Worm (Caenorhabditis elegans) whole organism, L3 larva: ENCODE results near the gene T24E12.6.

Experiments
- R02D3.7 ChIP-seq: fragments of 150-350 bp; optimal IDR thresholded peaks from 2 replicates; lab custom pipeline; 2014; ENCODE audit warnings: missing biosample characterization, missing genetic modification characterization
- ama-1 ChIP-seq: fragments of 150-350 bp; optimal IDR thresholded peaks from 2 replicates; lab custom pipeline; 2018
- ceh-16 ChIP-seq: sonication (generic microtip); optimal IDR thresholded peaks from 2 replicates; lab custom pipeline; 2017; ENCODE audit warnings: missing biosample characterization, missing genetic modification characterization
- ceh-28 ChIP-seq: fragments of 150-350 bp; optimal IDR thresholded peaks from 2 replicates; lab custom pipeline; 2014; ENCODE audit warnings: missing biosample characterization, missing genetic modification reagents, missing genetic modification characterization
- ceh-9 ChIP-seq: sonication (generic microtip); optimal IDR thresholded peaks from 2 replicates; lab custom pipeline; 2018; ENCODE audit warnings: missing biosample characterization, missing genetic modification characterization
- egl-5 ChIP-seq: fragments of 150-350 bp; optimal IDR thresholded peaks from 2 replicates; lab custom pipeline; 2017; ENCODE audit warnings: missing biosample characterization, missing genetic modification reagents, missing genetic modification characterization, inconsistent platforms
- elt-1 ChIP-seq: fragments of 150-350 bp; optimal IDR thresholded peaks from 2 replicates; lab custom pipeline; 2014; ENCODE audit warnings: missing biosample characterization, missing genetic modification characterization
- elt-3 ChIP-seq, 3 experiments: fragments of 150-350 bp in 1 of 3; sonication (generic microtip) in 2 of 3; optimal IDR thresholded peaks; 2 replicates in 2 of 3; 4 replicates in 1 of 3; lab custom pipeline; 2014 to 2017; ENCODE audit warnings: missing biosample characterization in 3 of 3, missing genetic modification characterization in 3 of 3
- eor-1 ChIP-seq, 2 experiments: fragments of 150-350 bp; optimal IDR thresholded peaks; 2 replicates each; lab custom pipeline; 2014 to 2018; ENCODE audit warnings: missing biosample characterization in 2 of 2, missing genetic modification characterization in 2 of 2
- fkh-10 ChIP-seq: sonication (generic microtip); optimal IDR thresholded peaks from 2 replicates; lab custom pipeline; 2017; ENCODE audit warnings: missing biosample characterization, missing genetic modification reagents, missing genetic modification characterization
- fos-1 ChIP-seq: fragments of 150-350 bp; optimal IDR thresholded peaks from 2 replicates; lab custom pipeline; 2014; ENCODE audit warnings: missing biosample characterization, missing genetic modification characterization
- hmg-11 ChIP-seq: sonication (generic microtip); optimal IDR thresholded peaks from 2 replicates; lab custom pipeline; 2016; ENCODE audit warnings: missing genetic modification characterization, missing compliant biosample characterization
- jun-1 ChIP-seq: fragments of 150-350 bp; optimal IDR thresholded peaks from 2 replicates; lab custom pipeline; 2014; ENCODE audit warnings: missing biosample characterization, missing genetic modification reagents, missing genetic modification characterization
- lin-15B ChIP-seq: fragments of 150-350 bp; optimal IDR thresholded peaks from 2 replicates; lab custom pipeline; 2014; ENCODE audit warnings: missing biosample characterization, missing genetic modification characterization
- lin-39 ChIP-seq: fragments of 150-350 bp; optimal IDR thresholded peaks from 2 replicates; lab custom pipeline; 2018; ENCODE audit warnings: missing biosample characterization, missing genetic modification reagents, missing genetic modification characterization
- lsy-12 ChIP-seq: sonication (generic microtip); optimal IDR thresholded peaks from 2 replicates; lab custom pipeline; 2016; ENCODE audit warnings: mild to moderate bottlenecking, missing genetic modification characterization, missing compliant biosample characterization
- mml-1 ChIP-seq: fragments of 150-350 bp; sonication (generic microtip); optimal IDR thresholded peaks from 3 replicates; lab custom pipeline; 2014; ENCODE audit warnings: missing biosample characterization, missing genetic modification characterization
- nhr-11 ChIP-seq: fragments of 150-350 bp; optimal IDR thresholded peaks from 2 replicates; lab custom pipeline; 2014; ENCODE audit warnings: missing biosample characterization, missing genetic modification characterization
- nhr-12 ChIP-seq: fragments of 150-350 bp; optimal IDR thresholded peaks from 2 replicates; lab custom pipeline; 2014; ENCODE audit warnings: missing biosample characterization, missing genetic modification characterization
- nhr-23 ChIP-seq: fragments of 150-350 bp; optimal IDR thresholded peaks from 2 replicates; lab custom pipeline; 2014; ENCODE audit warnings: missing biosample characterization, missing genetic modification reagents, missing genetic modification characterization
- nhr-25 ChIP-seq: sonication (generic microtip); optimal IDR thresholded peaks from 2 replicates; lab custom pipeline; 2017; ENCODE audit warnings: missing biosample characterization, missing genetic modification characterization
- nhr-28 ChIP-seq: fragments of 150-350 bp; optimal IDR thresholded peaks from 2 replicates; lab custom pipeline; 2014; ENCODE audit warnings: missing biosample characterization, missing genetic modification characterization
- nhr-43 ChIP-seq: sonication (generic microtip); optimal IDR thresholded peaks from 2 replicates; lab custom pipeline; 2016; ENCODE audit warnings: mild to moderate bottlenecking, missing genetic modification characterization, missing compliant biosample characterization; ENCODE audit not compliant: poor library complexity, severe bottlenecking
- nhr-67 ChIP-seq: fragments of 150-350 bp; optimal IDR thresholded peaks from 2 replicates; lab custom pipeline; 2014; ENCODE audit warnings: missing biosample characterization, missing genetic modification characterization
- nhr-76 ChIP-seq: fragments of 150-350 bp; sonication (generic microtip); optimal IDR thresholded peaks from 5 replicates; lab custom pipeline; 2014; ENCODE audit warnings: missing biosample characterization, missing genetic modification characterization
- pha-4 ChIP-seq: fragments of 150-350 bp; optimal IDR thresholded peaks from 2 replicates; lab custom pipeline; 2014; ENCODE audit warnings: missing biosample characterization, missing genetic modification reagents, missing genetic modification characterization
- pqm-1 ChIP-seq: fragments of 150-350 bp; optimal IDR thresholded peaks from 2 replicates; lab custom pipeline; 2017; ENCODE audit warnings: missing biosample characterization, missing genetic modification characterization, inconsistent platforms
- sea-2 ChIP-seq: fragments of 150-350 bp; sonication (generic microtip); optimal IDR thresholded peaks from 4 replicates; lab custom pipeline; 2014; ENCODE audit warnings: missing biosample characterization, missing genetic modification reagents, missing genetic modification characterization
- snpc-4 ChIP-seq: fragments of 150-350 bp; optimal IDR thresholded peaks from 2 replicates; lab custom pipeline; 2014; ENCODE audit warnings: missing biosample characterization, missing genetic modification characterization
- tbx-2 ChIP-seq: sonication (generic microtip); optimal IDR thresholded peaks from 2 replicates; lab custom pipeline; 2016; ENCODE audit warnings: mild to moderate bottlenecking, missing genetic modification characterization, missing compliant biosample characterization
- unc-39 ChIP-seq: sonication (generic microtip); optimal IDR thresholded peaks from 4 replicates; lab custom pipeline; 2017; ENCODE audit warnings: missing biosample characterization, missing genetic modification characterization
- ztf-11 ChIP-seq: fragments of 150-350 bp; optimal IDR thresholded peaks from 2 replicates; lab custom pipeline; 2014; ENCODE audit warnings: missing biosample characterization, missing genetic modification characterization
- ztf-4 ChIP-seq: fragments of 150-350 bp; optimal IDR thresholded peaks from 2 replicates; lab custom pipeline; 2014; ENCODE audit warnings: missing biosample characterization, missing genetic modification characterization

T24E12.6 gene

ce11 chrII:3775719-3776118 lies 14.2 kb upstream of the T24E12.6 start, which contains the start of gene T24E12.3:
Gene T24E12.3 (plus strand): TSS chrII:3776019.
- TF ChIP-seq mml-1 (tag; lab: Kevin White, UChicago): no peak
- no peak for TF ChIP-seq ama-1 (lab: Kevin White, UChicago)
- no peak for TF ChIP-seq ztf-4 (tag; lab: Kevin White, UChicago)
- TF ChIP-seq ceh-9 (tag; lab: Kevin White, UChicago): no peak
- no peak for TF ChIP-seq eor-1 (tag; optimal IDR thresholded peaks at IDR 0.05; lab: Kevin White, UChicago)
- no peak for TF ChIP-seq unc-39 (tag; lab: Kevin White, UChicago)

ce11 chrII:3773130-3773529 lies 11.6 kb upstream of the T24E12.6 start, which contains the start of gene T24E12.10:
Gene T24E12.10 (minus strand): TSS chrII:3773230.
- no peak for TF ChIP-seq eor-1 (tag; optimal IDR thresholded peaks at IDR 0.05; lab: Kevin White, UChicago)
- TF ChIP-seq pqm-1 (tag; lab: Kevin White, UChicago): no peak
- no peak for TF ChIP-seq lsy-12 (tag; lab: Kevin White, UChicago)
- no peak for TF ChIP-seq sea-2 (GFP tag; lab: Kevin White, UChicago)
- TF ChIP-seq pha-4: no peak
- no peak for TF ChIP-seq nhr-28
- TF ChIP-seq nhr-12 (tag; lab: Kevin White, UChicago): no peak
- TF ChIP-seq, all 47 proteins: peak for 0

DNA sequence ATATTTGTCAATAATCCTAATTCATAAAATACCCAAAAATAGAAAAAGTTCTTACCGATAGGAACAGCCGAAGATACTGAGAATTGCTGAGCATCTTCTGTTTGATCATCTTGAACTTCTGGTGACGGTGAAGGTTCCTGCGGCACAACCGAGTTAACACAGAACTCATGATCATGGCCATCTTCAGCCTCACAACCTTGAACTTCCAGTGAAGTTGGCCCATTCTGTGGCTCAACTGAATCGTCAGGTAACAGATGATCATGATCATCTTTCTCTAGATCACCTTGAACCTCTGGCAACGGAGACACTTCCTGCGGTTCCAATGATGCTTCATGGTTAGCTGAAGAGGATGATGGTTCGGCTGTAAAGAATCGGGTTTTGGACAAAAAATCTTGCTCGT lies 10.1 kb upstream of the T24E12.6 start:
- TF ChIP-seq jun-1 (no peak), ztf-4 (tag; lab: Kevin White, UChicago) (no peak)
- TF ChIP-seq, all 47 proteins: peak for 0

DNA sequence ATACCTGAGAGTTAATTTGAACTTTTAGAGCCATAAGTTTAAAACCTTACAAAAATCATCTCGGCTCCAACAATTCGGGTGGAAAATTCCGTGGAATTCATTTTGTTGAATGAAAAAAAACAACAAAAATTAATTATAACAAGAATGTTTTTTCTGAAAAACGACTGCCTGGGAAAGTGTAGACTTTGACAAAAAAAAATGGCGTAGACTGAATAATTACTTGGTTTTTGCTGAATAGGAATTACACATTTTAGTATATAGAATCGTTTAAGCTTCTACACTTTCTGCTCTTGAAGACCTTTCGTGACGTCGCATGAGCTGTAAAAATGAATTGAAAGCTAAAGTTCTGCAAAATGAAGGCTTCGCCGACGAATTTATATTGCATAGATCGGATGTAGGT lies 3.0 kb upstream of the T24E12.6 start, which contains the start of gene srx-112:
Gene srx-112 (minus strand): TSS at position 101 of the 400 bp plus-strand sequence.
- TF ChIP-seq nhr-28 (no peak), ztf-11 (tag; lab: Kevin White, UChicago) (no peak), nhr-23 (tag; lab: Kevin White, UChicago) (no peak), nhr-76 (tag; lab: Kevin White, UChicago) (no peak), fos-1 (tag; lab: Kevin White, UChicago) (no peak)

- no peak for TF ChIP-seq snpc-4 (tag; lab: Kevin White, UChicago)
- no peak for TF ChIP-seq fkh-10 (GFP tag; lab: Kevin White, UChicago)
- TF ChIP-seq lin-39: no peak
- no peak for TF ChIP-seq egl-5
- TF ChIP-seq nhr-11 (tag; lab: Kevin White, UChicago): no peak
- TF ChIP-seq nhr-12 (tag; lab: Kevin White, UChicago): no peak
- no peak for TF ChIP-seq ama-1 (lab: Kevin White, UChicago)
- TF ChIP-seq nhr-28: no peak
- no peak for TF ChIP-seq lin-15B (tag; lab: Kevin White, UChicago)
- TF ChIP-seq fos-1 (tag; lab: Kevin White, UChicago): no peak
- no peak for TF ChIP-seq elt-3 (tag; optimal IDR thresholded peaks at IDR 0.05; lab: Kevin White, UChicago)
- no peak for TF ChIP-seq nhr-43 (tag; lab: Kevin White, UChicago)
These were observed 2.5 kb downstream of the T24E12.6 start, which contains the start of gene T24E12.12 for ce11 chrII:3759010-3759409. Gene T24E12.12 (plus strand): TSS chrII:3759290.

- TF ChIP-seq snpc-4 (tag; lab: Kevin White, UChicago) (no peak), ama-1 (lab: Kevin White, UChicago) (no peak), ceh-16 (tag; lab: Kevin White, UChicago) (no peak), R02D3.7 (tag; lab: Kevin White, UChicago) (no peak), nhr-12 (tag; lab: Kevin White, UChicago) (no peak), ceh-28 (tag; lab: Kevin White, UChicago) (no peak), nhr-28 (no peak), elt-1 (tag; lab: Kevin White, UChicago) (no peak), tbx-2 (tag; lab: Kevin White, UChicago) (no peak), sea-2 (GFP tag; lab: Kevin White, UChicago) (no peak), hmg-11 (tag; lab: Kevin White, UChicago) (no peak), nhr-25 (tag; lab: Kevin White, UChicago) (no peak), lin-15B (tag; lab: Kevin White, UChicago) (no peak), nhr-67 (no peak), fkh-10 (GFP tag; lab: Kevin White, UChicago) (no peak), ztf-11 (tag; lab: Kevin White, UChicago) (no peak)
- TF ChIP-seq, all 47 proteins: peak for 0
These were observed 4.0 kb downstream of the T24E12.6 start, which contains the start of gene srx-111 for ce11 chrII:3757499-3757898. Gene srx-111 (plus strand): TSS chrII:3757799.
